Worm (Caenorhabditis elegans): ENCODE results near the gene Y42A5A.1.
A peak's percentile ranks its signal among the peaks of the same experiment; 100 is the strongest.

DNA sequence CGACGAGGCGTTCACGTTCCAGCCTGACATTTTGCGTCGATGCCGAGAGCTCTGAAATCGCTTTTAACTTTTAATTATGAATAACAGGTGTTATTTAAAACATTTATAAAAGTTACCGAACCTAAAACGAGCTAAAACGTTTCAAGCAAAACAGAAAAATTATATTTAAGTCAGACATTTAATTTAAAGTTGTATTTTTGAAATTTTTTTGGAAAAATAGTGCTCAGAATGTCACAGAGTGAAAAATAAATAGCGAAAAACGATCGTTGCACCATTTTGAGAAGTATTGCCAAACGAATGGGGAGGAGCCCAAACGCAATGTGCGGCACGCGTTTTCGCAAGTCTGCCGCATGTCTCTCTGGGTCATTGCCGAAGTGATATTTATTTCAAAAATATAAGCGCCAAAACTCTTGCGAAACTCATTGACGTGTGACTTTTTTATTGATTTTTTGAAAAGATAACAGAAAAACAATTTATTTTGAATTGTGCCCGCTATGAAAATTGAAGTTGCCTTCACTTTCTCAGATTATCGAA, 25.4 kb downstream of the Y42A5A.1 start, which contains the start of gene erfa-3:
- TF ChIP-seq nhr-28 (tag; optimal IDR thresholded peaks at IDR 0.05), result no peak
- peak; percentile 15 for TF ChIP-seq lir-3 (tag; optimal IDR thresholded peaks at IDR 0.05; ENCODE audit: poor library complexity)
- no peak for TF ChIP-seq nhr-237 (tag; optimal IDR thresholded peaks at IDR 0.05)
- no peak for TF ChIP-seq fos-1 (tag; optimal IDR thresholded peaks at IDR 0.05)
- peak; percentile 68 for TF ChIP-seq unc-130 (tag; optimal IDR thresholded peaks at IDR 0.05)
- peak; percentile 62 for TF ChIP-seq xbp-1 (tag; optimal IDR thresholded peaks at IDR 0.05)
- TF ChIP-seq elt-3 (tag; optimal IDR thresholded peaks at IDR 0.05), result peak in 1 of 6 experiments; percentile 54
- no peak for TF ChIP-seq egl-27 (tag; optimal IDR thresholded peaks at IDR 0.05)
- TF ChIP-seq lsy-2 (tag; optimal IDR thresholded peaks at IDR 0.05), result peak; percentile 58 to 60
- TF ChIP-seq nhr-77 (tag; optimal IDR thresholded peaks at IDR 0.05), result no peak
- no peak for TF ChIP-seq pqm-1 (tag; optimal IDR thresholded peaks at IDR 0.05)
